Worm (Caenorhabditis elegans) whole organism, mixed stage, embryonic: ENCODE data around the gene M106.3.

Experiments
- M03D4.4 ChIP-seq: sonication (generic microtip); optimal IDR thresholded peaks from 2 replicates; lab custom pipeline; 2017; ENCODE audit warnings: mild to moderate bottlenecking, missing genetic modification characterization, missing compliant biosample characterization
- blmp-1 ChIP-seq: fragments of 150-350 bp; optimal IDR thresholded peaks from 2 replicates; lab custom pipeline; 2014; ENCODE audit warnings: missing biosample characterization, missing genetic modification characterization
- ceh-39 ChIP-seq: fragments of 150-350 bp; optimal IDR thresholded peaks from 2 replicates; lab custom pipeline; 2014; ENCODE audit warnings: missing biosample characterization, missing genetic modification characterization
- ceh-43 ChIP-seq: fragments of 200-800 bp; sonication (Bioruptor generic); optimal IDR thresholded peaks from 2 replicates; lab custom pipeline; 2018; ENCODE audit warnings: mild to moderate bottlenecking, missing genetic modification characterization, moderate library complexity, missing compliant biosample characterization
- ces-1 ChIP-seq: fragments of 150-350 bp; optimal IDR thresholded peaks from 2 replicates; lab custom pipeline; 2014; ENCODE audit warnings: missing biosample characterization, missing genetic modification reagents, missing genetic modification characterization
- cnd-1 ChIP-seq: fragments of 200-800 bp; sonication (Bioruptor generic); optimal IDR thresholded peaks from 2 replicates; lab custom pipeline; 2018; ENCODE audit warnings: mild to moderate bottlenecking, missing genetic modification characterization, missing compliant biosample characterization
- drap-1 ChIP-seq: fragments of 200-800 bp; sonication (Bioruptor generic); optimal IDR thresholded peaks from 3 replicates; lab custom pipeline; 2018; ENCODE audit warnings: mild to moderate bottlenecking, missing genetic modification characterization, missing compliant biosample characterization
- elt-1 ChIP-seq: sonication (generic microtip); optimal IDR thresholded peaks from 2 replicates; lab custom pipeline; 2017; ENCODE audit warnings: missing genetic modification characterization, mild to moderate bottlenecking, missing compliant biosample characterization, antibody characterized with exemption, moderate library complexity, borderline replicate concordance; ENCODE audit not compliant: insufficient read depth
- elt-3 ChIP-seq: fragments of 150-350 bp; optimal IDR thresholded peaks from 2 replicates; lab custom pipeline; 2014; ENCODE audit warnings: missing biosample characterization, missing genetic modification characterization
- ham-2 ChIP-seq: fragments of 200-800 bp; sonication (Bioruptor generic); optimal IDR thresholded peaks from 2 replicates; lab custom pipeline; 2018; ENCODE audit warnings: mild to moderate bottlenecking, missing genetic modification characterization, missing compliant biosample characterization
- hlh-1 ChIP-seq: fragments of 150-350 bp; optimal IDR thresholded peaks from 2 replicates; lab custom pipeline; 2014; ENCODE audit warnings: missing biosample characterization, missing genetic modification reagents, missing genetic modification characterization
- lin-13 ChIP-seq: fragments of 150-350 bp; optimal IDR thresholded peaks from 2 replicates; lab custom pipeline; 2014; ENCODE audit warnings: missing biosample characterization, missing genetic modification characterization
- lsy-2 ChIP-seq: fragments of 150-350 bp; optimal IDR thresholded peaks from 2 replicates; lab custom pipeline; 2014; ENCODE audit warnings: missing biosample characterization, missing genetic modification characterization
- mab-5 ChIP-seq: fragments of 150-350 bp; optimal IDR thresholded peaks from 2 replicates; lab custom pipeline; 2014; ENCODE audit warnings: missing biosample characterization, missing genetic modification characterization
- mep-1 ChIP-seq: fragments of 150-350 bp; optimal IDR thresholded peaks from 2 replicates; lab custom pipeline; 2017; ENCODE audit warnings: missing biosample characterization, missing genetic modification reagents, missing genetic modification characterization, inconsistent platforms
- mls-2 ChIP-seq: sonication (generic microtip); optimal IDR thresholded peaks from 2 replicates; lab custom pipeline; 2016; ENCODE audit warnings: mild to moderate bottlenecking, missing genetic modification characterization, moderate library complexity, missing compliant biosample characterization
- nhr-12 ChIP-seq: fragments of 150-350 bp; optimal IDR thresholded peaks from 2 replicates; lab custom pipeline; 2014; ENCODE audit warnings: missing biosample characterization, missing genetic modification characterization
- nhr-2 ChIP-seq: fragments of 150-350 bp; optimal IDR thresholded peaks from 2 replicates; lab custom pipeline; 2014; ENCODE audit warnings: missing biosample characterization, missing genetic modification characterization
- nhr-237 ChIP-seq: fragments of 150-350 bp; optimal IDR thresholded peaks from 2 replicates; lab custom pipeline; 2014; ENCODE audit warnings: missing biosample characterization, missing genetic modification characterization
- nhr-76 ChIP-seq: sonication (generic microtip); optimal IDR thresholded peaks from 2 replicates; lab custom pipeline; 2017; ENCODE audit warnings: missing biosample characterization, missing genetic modification characterization
- pha-4 ChIP-seq: fragments of 150-350 bp; optimal IDR thresholded peaks from 2 replicates; lab custom pipeline; 2018; ENCODE audit warnings: missing biosample characterization, missing genetic modification reagents, missing genetic modification characterization
- snpc-4 ChIP-seq: fragments of 150-350 bp; optimal IDR thresholded peaks from 2 replicates; lab custom pipeline; 2014; ENCODE audit warnings: missing biosample characterization, missing genetic modification characterization
- sptf-1 ChIP-seq: sonication (generic microtip); optimal IDR thresholded peaks from 2 replicates; lab custom pipeline; 2017; ENCODE audit warnings: mild to moderate bottlenecking, missing genetic modification characterization, moderate library complexity, missing compliant biosample characterization
- tbx-8 ChIP-seq: fragments of 200-800 bp; sonication (Bioruptor generic); optimal IDR thresholded peaks from 2 replicates; lab custom pipeline; 2018; ENCODE audit warnings: mild to moderate bottlenecking, missing genetic modification characterization, moderate library complexity, missing compliant biosample characterization
- unc-120 ChIP-seq: sonication (generic microtip); optimal IDR thresholded peaks from 2 replicates; lab custom pipeline; 2017; ENCODE audit warnings: missing genetic modification characterization, missing compliant biosample characterization; ENCODE audit not compliant: poor library complexity, severe bottlenecking
- unc-62 ChIP-seq: fragments of 150-350 bp; optimal IDR thresholded peaks from 2 replicates; lab custom pipeline; 2014; ENCODE audit warnings: missing biosample characterization, missing genetic modification reagents, missing genetic modification characterization
- zip-8 ChIP-seq: fragments of 150-350 bp; optimal IDR thresholded peaks from 2 replicates; lab custom pipeline; 2014; ENCODE audit warnings: missing biosample characterization, missing genetic modification characterization
- ztf-11 ChIP-seq: fragments of 150-350 bp; optimal IDR thresholded peaks from 2 replicates; lab custom pipeline; 2014; ENCODE audit warnings: missing biosample characterization, missing genetic modification characterization

The M106.3 gene

DNA sequence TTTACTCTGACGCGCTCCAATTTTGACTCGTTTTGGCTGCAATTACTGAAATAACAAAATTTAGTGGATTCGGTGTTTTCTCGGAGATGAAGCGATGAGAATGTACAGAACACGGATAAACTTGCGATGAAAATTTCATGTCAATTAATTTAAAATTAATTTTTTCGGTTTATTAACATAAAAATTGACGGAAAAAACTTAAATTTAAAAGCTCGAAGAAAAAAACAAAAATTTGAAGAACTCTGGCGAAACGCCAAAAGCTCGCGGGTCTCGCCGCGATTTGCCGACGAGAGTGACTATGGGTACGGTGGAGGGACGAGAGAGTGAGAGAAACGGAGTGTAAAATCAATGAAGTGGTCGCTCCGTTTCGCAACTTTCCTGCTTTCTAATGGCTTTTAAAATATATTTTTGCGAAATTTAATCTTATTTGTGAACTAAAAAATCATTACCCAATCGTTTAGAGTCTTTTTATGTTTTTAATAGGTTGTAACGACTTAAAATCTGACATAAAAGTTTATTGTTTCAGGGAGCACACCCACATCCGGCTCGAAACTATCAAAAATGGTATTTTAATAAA lies 8.0 kb upstream of the M106.3 start, which contains the start of the genes gmps-1 and cap-2:
Gene gmps-1 (minus strand): TSS at position 51 of the 577 bp plus-strand sequence.
Gene cap-2 (plus strand): TSS at position 527 of the 577 bp plus-strand sequence.
- TF ChIP-seq drap-1 (GFP tag; lab: Kevin White, UChicago): peak; percentile 31
- TF ChIP-seq nhr-237 (tag; lab: Kevin White, UChicago): peak; percentile 86
- peak; percentile 68 for TF ChIP-seq ces-1 (GFP tag; lab: Kevin White, UChicago)
- peak; percentile 72 for TF ChIP-seq ceh-39
- no peak for TF ChIP-seq cnd-1 (tag; lab: Kevin White, UChicago)
- peak; percentile 92 for TF ChIP-seq mep-1 (tag; lab: Kevin White, UChicago)
- no peak for TF ChIP-seq snpc-4 (tag; lab: Kevin White, UChicago)
- TF ChIP-seq elt-3: no peak
- TF ChIP-seq mls-2 (tag; lab: Kevin White, UChicago): peak; percentile 51
- TF ChIP-seq hlh-1: peak; percentile 53
- peak; percentile 75 for TF ChIP-seq sptf-1 (tag; lab: Kevin White, UChicago)
- peak; percentile 28 for TF ChIP-seq M03D4.4
- no peak for TF ChIP-seq elt-1 (tag; lab: Kevin White, UChicago)
- TF ChIP-seq lsy-2: peak; percentile 100
- TF ChIP-seq nhr-2: peak; percentile 37
- TF ChIP-seq blmp-1 (tag; lab: Kevin White, UChicago): no peak
- TF ChIP-seq ceh-43 (GFP tag; lab: Kevin White, UChicago): peak; percentile 15
- TF ChIP-seq unc-62: peak; percentile 22
- TF ChIP-seq unc-120 (tag; lab: Kevin White, UChicago): peak; percentile 22
- peak; percentile 82 for TF ChIP-seq pha-4 (tag; lab: Kevin White, UChicago)
- peak; percentile 84 for TF ChIP-seq lin-13
- no peak for TF ChIP-seq ham-2 (GFP tag; lab: Kevin White, UChicago)
- no peak for TF ChIP-seq ztf-11 (tag; lab: Kevin White, UChicago)

- TF ChIP-seq nhr-76 (tag; lab: Kevin White, UChicago): no peak
- no peak for TF ChIP-seq nhr-12 (tag; lab: Kevin White, UChicago)
- no peak for TF ChIP-seq mls-2 (tag; lab: Kevin White, UChicago)
- TF ChIP-seq elt-3: no peak
- no peak for TF ChIP-seq lsy-2
- no peak for TF ChIP-seq snpc-4 (tag; lab: Kevin White, UChicago)
- TF ChIP-seq unc-120 (tag; lab: Kevin White, UChicago): peak; percentile 43
- TF ChIP-seq nhr-2: no peak
- no peak for TF ChIP-seq ztf-11 (tag; lab: Kevin White, UChicago)
- peak; percentile 13 for TF ChIP-seq unc-62
These were observed 6.5 kb upstream of the M106.3 start for ce11 chrII:10867219-10867618.

ce11 chrII:10862749-10863656 lies 2.3 kb upstream of the M106.3 start:
- TF ChIP-seq hlh-1: peak; percentile 1
- TF ChIP-seq ces-1 (GFP tag; lab: Kevin White, UChicago): no peak

ce11 chrII:10861723-10862486 lies 1.2 kb upstream of the M106.3 start:
- no peak for TF ChIP-seq ceh-43 (GFP tag; lab: Kevin White, UChicago)
- no peak for TF ChIP-seq nhr-2
- TF ChIP-seq snpc-4 (tag; lab: Kevin White, UChicago): no peak
- TF ChIP-seq zip-8 (tag; lab: Kevin White, UChicago): no peak
- TF ChIP-seq drap-1 (GFP tag; lab: Kevin White, UChicago): no peak
- no peak for TF ChIP-seq mep-1 (tag; lab: Kevin White, UChicago)
- no peak for TF ChIP-seq ceh-39
- no peak for TF ChIP-seq mab-5 (tag; lab: Kevin White, UChicago)
- no peak for TF ChIP-seq cnd-1 (tag; lab: Kevin White, UChicago)
- no peak for TF ChIP-seq lsy-2
- TF ChIP-seq nhr-76 (tag; lab: Kevin White, UChicago): no peak
- TF ChIP-seq tbx-8 (GFP tag; lab: Kevin White, UChicago): no peak
- no peak for TF ChIP-seq nhr-12 (tag; lab: Kevin White, UChicago)
- TF ChIP-seq pha-4 (tag; lab: Kevin White, UChicago): no peak
- TF ChIP-seq, all 35 proteins: peak for 0
